Fruit fly (Drosophila melanogaster) whole organism, embryonic: ENCODE measurements around the gene mthl1.

Source experiments
- Awh ChIP-seq: fragments of 200-800 bp; sonication (Bioruptor generic); IDR thresholded peaks from 2 replicates; pipeline ENCODE4, ENCODE4 v1.3.6; 2022; ENCODE audit warnings: missing biosample characterization, missing genetic modification characterization
- Bdp1 ChIP-seq: fragments of 200-800 bp; sonication (Bioruptor generic); optimal IDR thresholded peaks from 3 replicates; lab custom pipeline; 2016; ENCODE audit warnings: missing biosample characterization, missing genetic modification characterization
- CG1024 ChIP-seq: fragments of 200-800 bp; sonication (Bioruptor generic); IDR thresholded peaks from 2 replicates; pipeline ENCODE4 v1.3.6; 2022; ENCODE audit warnings: missing biosample characterization, missing genetic modification characterization
- CG11085 ChIP-seq: fragments of 200-800 bp; sonication (Bioruptor generic); IDR thresholded peaks from 2 replicates; pipeline ENCODE4 v1.3.6; 2022; ENCODE audit warnings: missing biosample characterization, missing genetic modification characterization
- CG11504 ChIP-seq: fragments of 200-800 bp; sonication (Bioruptor generic); optimal IDR thresholded peaks from 3 replicates; lab custom pipeline; 2019; ENCODE audit warnings: missing biosample characterization, mild to moderate bottlenecking, missing genetic modification characterization, moderate library complexity
- CG12769 ChIP-seq: fragments of 200-800 bp; sonication (Bioruptor generic); optimal IDR thresholded peaks from 2 replicates; lab custom pipeline; 2019; ENCODE audit warnings: missing biosample characterization, mild to moderate bottlenecking, missing genetic modification characterization, moderate library complexity
- CG13775 ChIP-seq: fragments of 200-800 bp; sonication (Bioruptor generic); optimal IDR thresholded peaks from 3 replicates; lab custom pipeline; 2017; ENCODE audit warnings: missing biosample characterization, mild to moderate bottlenecking, missing genetic modification characterization
- CG14965 ChIP-seq: fragments of 200-800 bp; sonication (Bioruptor generic); optimal IDR thresholded peaks from 2 replicates; lab custom pipeline; 2016; ENCODE audit warnings: missing biosample characterization, missing genetic modification characterization, borderline replicate concordance
- CG15514 ChIP-seq: fragments of 200-800 bp; sonication (Bioruptor generic); optimal IDR thresholded peaks from 3 replicates; lab custom pipeline; 2017; ENCODE audit warnings: missing biosample characterization, missing genetic modification characterization, mild to moderate bottlenecking, moderate library complexity, missing genetic modification reagents
- CG32532 ChIP-seq: fragments of 200-800 bp; sonication (Bioruptor generic); IDR thresholded peaks from 2 replicates; pipeline ENCODE4 v1.3.6; 2022; ENCODE audit warnings: missing biosample characterization, missing genetic modification characterization
- CG6765 ChIP-seq: fragments of 200-800 bp; sonication (Bioruptor generic); optimal IDR thresholded peaks from 3 replicates; lab custom pipeline; 2017; ENCODE audit warnings: missing biosample characterization, mild to moderate bottlenecking, missing genetic modification characterization
- CG8089 ChIP-seq: fragments of 200-800 bp; sonication (Bioruptor generic); optimal IDR thresholded peaks from 3 replicates; lab custom pipeline; 2016; ENCODE audit warnings: missing biosample characterization, missing genetic modification characterization
- CG8290 ChIP-seq, 3 experiments: fragments of 200-800 bp; sonication (Bioruptor generic); optimal IDR thresholded peaks; 2 replicates each; lab custom pipeline; 2016 to 2019; ENCODE audit warnings: missing biosample characterization in 3 of 3, missing genetic modification characterization in 3 of 3, mild to moderate bottlenecking in 2 of 3, moderate library complexity in 1 of 3
- D ChIP-seq, 2 experiments: fragments of 200-800 bp in 1 of 2; fragments of >200 bp in 1 of 2; sonication (Bioruptor generic) in 1 of 2; optimal IDR thresholded peaks; 2 replicates in 1 of 2; 3 replicates in 1 of 2; lab custom pipeline; 2017; ENCODE audit warnings: mild to moderate bottlenecking in 1 of 2, missing biosample characterization in 1 of 2, missing genetic modification characterization in 1 of 2, missing genetic modification reagents in 1 of 2
- Dad ChIP-seq: fragments of 200-800 bp; sonication (Bioruptor generic); optimal IDR thresholded peaks from 3 replicates; lab custom pipeline; 2016; ENCODE audit warnings: missing biosample characterization, missing genetic modification characterization
- Dfd ChIP-seq, 2 experiments: fragments of >200 bp; optimal IDR thresholded peaks; 2 replicates each; lab custom pipeline; 2017; ENCODE audit warnings: missing biosample characterization in 2 of 2, missing genetic modification characterization in 2 of 2
- E2f1 ChIP-seq: fragments of 200-800 bp; sonication (Bioruptor generic); IDR thresholded peaks from 2 replicates; pipeline ENCODE4 v1.3.6; 2022; ENCODE audit warnings: missing biosample characterization, missing genetic modification characterization
- E2f2 ChIP-seq: fragments of 200-800 bp; sonication (Bioruptor generic); IDR thresholded peaks from 2 replicates; pipeline ENCODE4 v1.3.6; 2022; ENCODE audit warnings: missing biosample characterization, missing genetic modification characterization
- Fer3 ChIP-seq: fragments of 200-800 bp; sonication (Bioruptor generic); optimal IDR thresholded peaks from 2 replicates; lab custom pipeline; 2018; ENCODE audit warnings: missing biosample characterization, mild to moderate bottlenecking, missing genetic modification characterization, moderate library complexity
- NFAT ChIP-seq: fragments of 200-800 bp; sonication (Bioruptor generic); IDR thresholded peaks from 2 replicates; pipeline ENCODE4 v1.3.6; 2022; ENCODE audit warnings: missing biosample characterization, missing genetic modification characterization
- Oli ChIP-seq: fragments of 200-800 bp; sonication (Bioruptor generic); optimal IDR thresholded peaks from 2 replicates; lab custom pipeline; 2018; ENCODE audit warnings: missing biosample characterization, mild to moderate bottlenecking, missing genetic modification characterization, moderate library complexity
- YL-1 ChIP-seq: fragments of 200-800 bp; sonication (Bioruptor generic); optimal IDR thresholded peaks from 3 replicates; lab custom pipeline; 2017; ENCODE audit warnings: missing biosample characterization, mild to moderate bottlenecking, missing genetic modification characterization
- abd-A ChIP-seq: fragments of 200-800 bp; sonication (Bioruptor generic); optimal IDR thresholded peaks from 3 replicates; lab custom pipeline; 2019; ENCODE audit warnings: missing biosample characterization, mild to moderate bottlenecking, missing genetic modification characterization, moderate library complexity
- bigmax ChIP-seq: fragments of 200-800 bp; sonication (Bioruptor generic); optimal IDR thresholded peaks from 2 replicates; lab custom pipeline; 2018; ENCODE audit warnings: missing biosample characterization, mild to moderate bottlenecking, missing genetic modification characterization
- cg ChIP-seq: fragments of 200-800 bp; sonication (Bioruptor generic); optimal IDR thresholded peaks from 3 replicates; lab custom pipeline; 2019; ENCODE audit warnings: missing biosample characterization, mild to moderate bottlenecking, missing genetic modification characterization, moderate library complexity
- chinmo ChIP-seq: fragments of 200-800 bp; sonication (Bioruptor generic); IDR thresholded peaks from 4 replicates; pipeline ENCODE4 v1.3.6; 2022; ENCODE audit warnings: missing biosample characterization, missing genetic modification characterization; ENCODE audit not compliant: partially characterized antibody
- danr ChIP-seq: fragments of 200-800 bp; sonication (Bioruptor generic); IDR thresholded peaks from 2 replicates; pipeline ENCODE4 v1.3.6; 2022; ENCODE audit warnings: missing biosample characterization, missing genetic modification characterization
- emc ChIP-seq: fragments of 200-800 bp; sonication (Bioruptor generic); optimal IDR thresholded peaks from 2 replicates; lab custom pipeline; 2016; ENCODE audit warnings: missing biosample characterization, missing genetic modification characterization
- fd96Cb ChIP-seq: fragments of 200-800 bp; sonication (Bioruptor generic); optimal IDR thresholded peaks from 2 replicates; lab custom pipeline; 2018; ENCODE audit warnings: missing biosample characterization, mild to moderate bottlenecking, missing genetic modification characterization, moderate library complexity
- fru ChIP-seq: fragments of >200 bp; optimal IDR thresholded peaks from 2 replicates; lab custom pipeline; 2017
- gfzf ChIP-seq: fragments of 200-800 bp; sonication (Bioruptor generic); optimal IDR thresholded peaks from 2 replicates; lab custom pipeline; 2016; ENCODE audit warnings: missing biosample characterization, mild to moderate bottlenecking, missing genetic modification characterization, moderate library complexity
- hb ChIP-seq: fragments of 200-800 bp; sonication (Bioruptor generic); IDR thresholded peaks from 3 replicates; pipeline ENCODE4 v1.3.6; 2022; ENCODE audit warnings: missing biosample characterization, missing genetic modification characterization; ENCODE audit not compliant: partially characterized antibody
- lola ChIP-seq, 3 experiments: fragments of >200 bp in 2 of 3; fragments of 200-800 bp in 1 of 3; sonication (Bioruptor generic) in 1 of 3; optimal IDR thresholded peaks; 2 replicates each; lab custom pipeline; 2017 to 2019; ENCODE audit warnings: missing biosample characterization in 3 of 3, missing genetic modification characterization in 3 of 3, mild to moderate bottlenecking in 1 of 3, moderate library complexity in 1 of 3
- luna ChIP-seq: fragments of 200-800 bp; sonication (Bioruptor generic); optimal IDR thresholded peaks from 2 replicates; lab custom pipeline; 2016; ENCODE audit warnings: missing biosample characterization, missing genetic modification characterization
- maf-S ChIP-seq: fragments of 200-800 bp; sonication (Bioruptor generic); optimal IDR thresholded peaks from 2 replicates; lab custom pipeline; 2016; ENCODE audit warnings: missing biosample characterization, missing genetic modification characterization
- mirr ChIP-seq: fragments of 200-800 bp; sonication (Bioruptor generic); optimal IDR thresholded peaks from 3 replicates; lab custom pipeline; 2018; ENCODE audit warnings: missing biosample characterization, mild to moderate bottlenecking, missing genetic modification characterization
- oc ChIP-seq: fragments of 200-800 bp; sonication (Bioruptor generic); optimal IDR thresholded peaks from 2 replicates; lab custom pipeline; 2018; ENCODE audit warnings: missing biosample characterization, mild to moderate bottlenecking, missing genetic modification characterization, moderate library complexity
- otp ChIP-seq: fragments of 200-800 bp; sonication (Bioruptor generic); IDR thresholded peaks from 3 replicates; pipeline ENCODE4, ENCODE4 v1.3.6; 2022; ENCODE audit warnings: missing biosample characterization, missing genetic modification characterization
- peb ChIP-seq: fragments of 200-800 bp; sonication (Bioruptor generic); IDR thresholded peaks from 2 replicates; pipeline ENCODE4 v1.3.6; 2022; ENCODE audit warnings: missing biosample characterization, missing genetic modification characterization
- run ChIP-seq: fragments of 200-800 bp; sonication (Bioruptor generic); optimal IDR thresholded peaks from 3 replicates; lab custom pipeline; 2018; ENCODE audit warnings: missing biosample characterization, mild to moderate bottlenecking, missing genetic modification characterization
- scrt ChIP-seq: fragments of 200-800 bp; sonication (Bioruptor generic); optimal IDR thresholded peaks from 2 replicates; lab custom pipeline; 2018; ENCODE audit warnings: missing biosample characterization, mild to moderate bottlenecking, missing genetic modification characterization, moderate library complexity
- sens ChIP-seq: fragments of 200-800 bp; sonication (Bioruptor generic); peaks from one replicate; lab custom pipeline; 2016; ENCODE audit warnings: missing biosample characterization, missing genetic modification characterization
- sna ChIP-seq: fragments of 200-800 bp; sonication (Bioruptor generic); IDR thresholded peaks from 2 replicates; pipeline ENCODE4 v1.3.6; 2022; ENCODE audit warnings: missing biosample characterization, missing genetic modification characterization; ENCODE audit not compliant: partially characterized antibody
- sug ChIP-seq: fragments of 200-800 bp; optimal IDR thresholded peaks from 2 replicates; lab custom pipeline; 2019; ENCODE audit warnings: missing biosample characterization, mild to moderate bottlenecking, missing genetic modification characterization, moderate library complexity
- trem ChIP-seq: fragments of 200-800 bp; optimal IDR thresholded peaks from 3 replicates; lab custom pipeline; 2019; ENCODE audit warnings: missing biosample characterization, mild to moderate bottlenecking, missing genetic modification characterization, moderate library complexity
- wdn ChIP-seq: fragments of 200-800 bp; sonication (Bioruptor generic); IDR thresholded peaks from 2 replicates; pipeline ENCODE4 v1.3.6; 2022; ENCODE audit warnings: missing biosample characterization, missing genetic modification characterization
- zfh1 ChIP-seq: fragments of 200-800 bp; sonication (Bioruptor generic); IDR thresholded peaks from 3 replicates; pipeline ENCODE4 v1.3.6; 2022; ENCODE audit warnings: missing biosample characterization, missing genetic modification characterization

Gene mthl1

DNA sequence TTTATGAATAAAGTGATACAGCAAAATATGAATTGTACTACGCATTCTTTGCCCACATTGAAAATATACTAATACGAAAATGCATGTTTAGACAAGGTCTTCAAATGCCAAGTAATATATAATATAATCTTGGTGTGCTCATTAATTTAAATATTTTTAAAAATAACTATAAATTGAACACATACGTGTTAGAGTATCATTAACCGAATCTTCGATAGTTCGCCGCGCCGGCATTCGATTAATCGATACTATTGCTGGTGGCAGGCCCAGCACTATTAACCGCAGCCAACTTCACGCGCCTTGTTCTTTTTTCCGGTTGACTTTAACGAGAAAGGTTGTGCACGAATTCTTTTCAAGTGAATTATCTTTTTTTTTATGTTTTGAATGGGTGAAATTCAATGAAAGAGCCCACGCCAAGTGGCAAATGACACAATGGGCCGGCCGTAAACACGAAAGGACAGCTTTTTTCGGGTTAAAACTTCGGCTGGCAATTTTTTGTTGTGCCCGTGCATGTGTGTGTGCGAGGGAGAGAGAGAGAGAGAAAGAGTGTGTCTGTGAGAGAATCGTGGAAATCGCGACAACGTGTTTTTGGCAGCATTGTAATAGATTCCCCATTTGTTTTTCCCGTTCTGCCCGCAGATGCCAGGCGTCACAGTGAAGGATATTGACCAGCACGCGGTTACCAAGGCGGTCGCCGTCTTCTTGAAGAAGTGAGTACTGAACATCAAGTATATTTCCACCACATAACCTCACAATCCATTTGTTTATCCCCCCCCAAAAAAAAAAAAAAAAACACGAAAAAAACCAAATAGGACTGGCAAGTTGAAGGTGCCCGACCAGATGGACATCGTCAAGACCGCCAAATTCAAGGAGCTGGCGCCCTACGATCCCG is 2.9 kb upstream of the mthl1 start, which contains the start of gene RpS19a (continued):
- peak; percentile 91 for TF ChIP-seq mirr (GFP tag; lab: Kevin White, UChicago)
- TF ChIP-seq Bdp1 (GFP tag; lab: Kevin White, UChicago): peak; percentile 54
- peak; percentile 35 for TF ChIP-seq Dad (GFP tag; lab: Kevin White, UChicago)
- TF ChIP-seq CG32532 (GFP tag; lab: Robert Waterston, UW): peak; percentile 84
- no peak for TF ChIP-seq maf-S (GFP tag; lab: Kevin White, UChicago)
- no peak for TF ChIP-seq sna
- TF ChIP-seq NFAT (GFP tag; lab: Robert Waterston, UW): peak; percentile 88
- TF ChIP-seq CG11504: no peak
- peak; percentile 55 for TF ChIP-seq CG8089 (GFP tag; lab: Kevin White, UChicago)
- peak; percentile 68 for TF ChIP-seq CG1024
- no peak for TF ChIP-seq D (optimal IDR thresholded peaks at IDR 0.05; lab: Kevin White, UChicago)
- TF ChIP-seq D (GFP tag; optimal IDR thresholded peaks at IDR 0.05; lab: Kevin White, UChicago): peak; percentile 66
- TF ChIP-seq sens (GFP tag; lab: Kevin White, UChicago): peak; percentile 92
- peak; percentile 86 for TF ChIP-seq CG13775 (GFP tag; lab: Kevin White, UChicago)
- peak; percentile 78 for TF ChIP-seq sug (tag; lab: Kevin White, UChicago)
- TF ChIP-seq danr (GFP tag; lab: Robert Waterston, UW): 0 out of 2 replicates have a peak, but pooled peaks have one; percentile 14
- TF ChIP-seq Fer3: peak; percentile 83
- TF ChIP-seq emc (GFP tag; lab: Kevin White, UChicago): no peak
- TF ChIP-seq lola (GFP tag; optimal IDR thresholded peaks at IDR 0.05; lab: Kevin White, UChicago): peak in 1 of 3 experiments; percentile 35
- no peak for TF ChIP-seq hb (GFP tag; lab: Robert Waterston, UW)
- TF ChIP-seq CG14965 (GFP tag; lab: Kevin White, UChicago): no peak
- no peak for TF ChIP-seq Dfd (GFP tag; optimal IDR thresholded peaks at IDR 0.05; lab: Kevin White, UChicago)
- peak; percentile 31 for TF ChIP-seq run (tag; lab: Kevin White, UChicago)
- TF ChIP-seq trem (tag; lab: Kevin White, UChicago): peak; percentile 87
- peak; percentile 92 for TF ChIP-seq otp (GFP tag; lab: Robert Waterston, UW)
- TF ChIP-seq E2f1 (GFP tag; lab: Robert Waterston, UW): peak; percentile 61
- peak; percentile 94 for TF ChIP-seq YL-1 (GFP tag; lab: Kevin White, UChicago)
- TF ChIP-seq CG8290 (GFP tag; optimal IDR thresholded peaks at IDR 0.05; lab: Kevin White, UChicago): peak; percentile 15
- peak; percentile 78 to 79 for TF ChIP-seq CG8290 (tag; optimal IDR thresholded peaks at IDR 0.05; lab: Kevin White, UChicago)
- peak; percentile 75 for TF ChIP-seq Awh (GFP tag; lab: Robert Waterston, UW)
- peak; percentile 77 for TF ChIP-seq scrt
- TF ChIP-seq chinmo (GFP tag; lab: Robert Waterston, UW): no peak
- peak; percentile 72 for TF ChIP-seq cg (GFP tag; lab: Kevin White, UChicago)
- TF ChIP-seq peb (GFP tag; lab: Robert Waterston, UW): peak; percentile 23; the same call in 1 of the 2 replicates
- no peak for TF ChIP-seq abd-A
- peak; percentile 89 for TF ChIP-seq CG6765
- no peak for TF ChIP-seq gfzf (GFP tag; lab: Kevin White, UChicago)
- peak; percentile 62 for TF ChIP-seq Oli (tag; lab: Kevin White, UChicago)
- no peak for TF ChIP-seq oc
- TF ChIP-seq CG11085 (GFP tag; lab: Robert Waterston, UW): peak; percentile 76
- TF ChIP-seq wdn: peak; percentile 57
- TF ChIP-seq CG12769: peak; percentile 53
- no peak for TF ChIP-seq fru
- peak; percentile 44 for TF ChIP-seq fd96Cb (tag; lab: Kevin White, UChicago)
- peak; percentile 58 for TF ChIP-seq E2f2 (GFP tag; lab: Robert Waterston, UW)
- peak; percentile 38 for TF ChIP-seq luna (GFP tag; lab: Kevin White, UChicago)
- peak; percentile 83 for TF ChIP-seq zfh1 (GFP tag; lab: Robert Waterston, UW)
- TF ChIP-seq bigmax (GFP tag; lab: Kevin White, UChicago): peak; percentile 87
- peak; percentile 78 for TF ChIP-seq CG15514 (GFP tag; lab: Kevin White, UChicago)
